Worm (Caenorhabditis elegans): Measurements from ENCODE around the gene dpy-3.

DNA sequence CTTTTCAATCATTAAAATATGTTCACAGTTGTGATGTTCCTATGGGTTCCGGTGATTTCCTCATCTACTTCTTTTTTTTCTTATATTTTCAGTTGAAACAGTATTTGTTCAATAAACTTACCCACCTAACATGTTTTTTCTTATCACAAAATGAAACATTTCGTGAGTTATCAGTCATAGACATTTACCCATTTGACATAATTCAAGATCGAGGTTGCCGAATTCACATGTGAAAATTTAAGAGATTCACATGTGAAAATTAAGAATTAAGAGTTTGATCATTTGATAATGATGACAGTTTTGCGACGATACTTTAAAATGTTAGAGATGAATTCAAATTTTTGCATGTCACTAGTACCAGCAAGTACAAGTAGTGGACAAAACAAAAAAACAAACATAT is 38.0 kb downstream of the dpy-3 start:
- TF ChIP-seq med-1 (GFP tag; optimal IDR thresholded peaks at IDR 0.05; ENCODE audit: insufficient read depth) (no peak), klf-2 (GFP tag; conservative IDR thresholded peaks at IDR 0.05) (no peak)
